Fruit fly (Drosophila melanogaster): Measurements from ENCODE around the gene Rga.

dm6 chr3R:5660198-5660893 lies 47.4 kb upstream of the Rga start, which contains the start of gene Wdr33:
- TF ChIP-seq fd3F (GFP tag; optimal IDR thresholded peaks at IDR 0.05) (no peak), zfh2 (GFP tag; optimal IDR thresholded peaks at IDR 0.05) (no peak), dati (GFP tag; IDR thresholded peaks at IDR 0.05) (no peak)

All from whole organism, embryonic.